Fruit fly (Drosophila melanogaster) whole organism, adult: ENCODE measurements around the gene tll.

Experiments used
- CG11617 ChIP-seq: fragments of 200-800 bp; sonication (Bioruptor generic); optimal IDR thresholded peaks from 2 replicates; lab custom pipeline; 2017; ENCODE audit warnings: mild to moderate bottlenecking, missing biosample characterization, missing genetic modification reagents, missing genetic modification characterization
- CG12768 ChIP-seq: fragments of 200-800 bp; sonication (Bioruptor generic); optimal IDR thresholded peaks from 2 replicates; lab custom pipeline; 2017; ENCODE audit warnings: missing biosample characterization, missing genetic modification characterization, mild to moderate bottlenecking, moderate library complexity, missing genetic modification reagents
- CG14711 ChIP-seq: fragments of 200-800 bp; sonication (Bioruptor generic); optimal IDR thresholded peaks from 2 replicates; lab custom pipeline; 2018; ENCODE audit warnings: missing biosample characterization, mild to moderate bottlenecking, missing genetic modification characterization, moderate library complexity
- CG1620 ChIP-seq: fragments of 200-800 bp; sonication (Bioruptor generic); optimal IDR thresholded peaks from 2 replicates; lab custom pipeline; 2016; ENCODE audit warnings: missing biosample characterization, missing genetic modification characterization
- CG33017 ChIP-seq: fragments of 200-800 bp; sonication (Bioruptor generic); optimal IDR thresholded peaks from 2 replicates; lab custom pipeline; 2018; ENCODE audit warnings: missing biosample characterization, mild to moderate bottlenecking, missing genetic modification characterization, moderate library complexity
- CG5204 ChIP-seq: fragments of 200-800 bp; sonication (Bioruptor generic); optimal IDR thresholded peaks from 2 replicates; lab custom pipeline; 2016; ENCODE audit warnings: missing biosample characterization, missing genetic modification characterization
- CG7101 ChIP-seq: fragments of 200-800 bp; sonication (Bioruptor generic); optimal IDR thresholded peaks from 2 replicates; lab custom pipeline; 2018; ENCODE audit warnings: missing biosample characterization, mild to moderate bottlenecking, missing genetic modification characterization, moderate library complexity
- Clk ChIP-seq: fragments of 200-800 bp; sonication (Bioruptor generic); optimal IDR thresholded peaks from 2 replicates; lab custom pipeline; 2017; ENCODE audit warnings: missing biosample characterization, missing genetic modification characterization
- Crg-1 ChIP-seq: fragments of 200-800 bp; sonication (Bioruptor generic); optimal IDR thresholded peaks from 2 replicates; lab custom pipeline; 2016; ENCODE audit warnings: missing biosample characterization, missing genetic modification characterization
- Hr96 ChIP-seq: fragments of 200-800 bp; sonication (Bioruptor generic); optimal IDR thresholded peaks from 2 replicates; lab custom pipeline; 2016; ENCODE audit warnings: missing biosample characterization, missing genetic modification characterization
- Mnt ChIP-seq: fragments of 200-800 bp; sonication (Bioruptor generic); optimal IDR thresholded peaks from 2 replicates; lab custom pipeline; 2016; ENCODE audit warnings: missing biosample characterization, mild to moderate bottlenecking, missing genetic modification characterization
- bab1 ChIP-seq: fragments of 200-800 bp; sonication (Bioruptor generic); optimal IDR thresholded peaks from 3 replicates; lab custom pipeline; 2019; ENCODE audit warnings: missing biosample characterization, mild to moderate bottlenecking, missing genetic modification characterization, moderate library complexity
- cic ChIP-seq: fragments of 200-800 bp; sonication (Bioruptor generic); optimal IDR thresholded peaks from 2 replicates; lab custom pipeline; 2017; ENCODE audit warnings: missing biosample characterization, mild to moderate bottlenecking, missing genetic modification characterization, moderate library complexity
- cnc ChIP-seq, 2 experiments: fragments of >200 bp; optimal IDR thresholded peaks; 2 replicates each; lab custom pipeline; 2017
- kay ChIP-seq: fragments of 200-800 bp; sonication (Bioruptor generic); peaks from one replicate; lab custom pipeline; 2016; ENCODE audit warnings: missing biosample characterization, missing genetic modification characterization, borderline replicate concordance
- ovo ChIP-seq: fragments of 200-800 bp; sonication (Bioruptor generic); optimal IDR thresholded peaks from 2 replicates; lab custom pipeline; 2016; ENCODE audit warnings: missing biosample characterization, missing genetic modification characterization
- pad ChIP-seq: fragments of 200-800 bp; sonication (Bioruptor generic); optimal IDR thresholded peaks from 3 replicates; lab custom pipeline; 2017; ENCODE audit warnings: missing biosample characterization, missing genetic modification characterization, mild to moderate bottlenecking, moderate library complexity, missing genetic modification reagents
- tj ChIP-seq: fragments of 200-800 bp; sonication (Bioruptor generic); optimal IDR thresholded peaks from 3 replicates; lab custom pipeline; 2017; ENCODE audit warnings: missing biosample characterization, mild to moderate bottlenecking, missing genetic modification characterization, moderate library complexity
- toe ChIP-seq: fragments of 200-800 bp; sonication (Bioruptor generic); optimal IDR thresholded peaks from 2 replicates; lab custom pipeline; 2016; ENCODE audit warnings: missing biosample characterization, missing genetic modification characterization

tll gene

DNA sequence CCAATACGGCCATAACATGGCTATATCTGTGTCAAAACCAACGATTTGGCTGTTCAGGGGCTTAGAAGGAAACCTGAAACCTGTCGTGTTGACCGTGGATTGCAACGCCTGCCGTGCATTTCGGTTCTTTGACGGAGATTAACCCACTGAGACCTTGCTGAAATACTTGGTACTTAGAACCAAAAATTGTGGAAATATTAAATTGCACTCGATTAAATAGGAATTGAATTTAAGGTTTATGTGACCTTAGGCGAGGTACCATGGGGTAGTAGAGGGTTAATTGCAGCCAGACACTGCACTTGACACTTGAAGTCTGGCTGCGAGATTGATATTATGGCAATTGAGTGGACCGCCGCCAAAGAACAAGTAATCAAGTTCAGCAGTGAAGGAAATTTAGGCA, 37.9 kb downstream of the tll start:
- TF ChIP-seq kay (GFP tag; lab: Kevin White, UChicago): peak; percentile 74
- TF ChIP-seq tj: no peak

DNA sequence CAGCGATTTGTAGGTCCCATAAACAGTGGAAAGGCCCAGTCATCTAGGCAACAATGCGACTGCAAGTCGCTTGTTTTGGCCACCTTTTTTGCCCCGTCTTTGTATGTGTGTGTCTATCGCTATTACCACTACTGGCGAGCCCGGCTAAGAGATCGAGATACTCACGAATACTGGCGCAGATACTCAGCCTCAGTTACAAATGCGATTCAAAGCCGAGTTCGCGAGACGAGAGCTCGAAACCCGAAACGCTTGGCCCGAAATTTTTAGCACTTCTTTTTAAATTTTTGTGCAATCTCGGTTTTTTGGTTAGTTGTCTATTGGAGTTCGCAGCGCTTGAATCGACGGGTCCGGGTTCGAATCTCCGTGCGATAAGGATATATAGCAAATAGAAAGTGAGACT, 41.6 kb downstream of the tll start, which contains the start of gene Cyp4c3:
Gene Cyp4c3, plus strand, starts transcription at position 301 of the 400 bp plus-strand sequence.
- TF ChIP-seq CG1620 (GFP tag; lab: Kevin White, UChicago): no peak
- TF ChIP-seq cic (GFP tag; lab: Kevin White, UChicago): no peak
- no peak for TF ChIP-seq cnc (optimal IDR thresholded peaks at IDR 0.05; lab: Kevin White, UChicago)
- no peak for TF ChIP-seq CG12768 (GFP tag; lab: Kevin White, UChicago)
- TF ChIP-seq CG7101 (tag; lab: Kevin White, UChicago): no peak
- TF ChIP-seq CG14711 (tag; lab: Kevin White, UChicago): no peak
- no peak for TF ChIP-seq Clk
- no peak for TF ChIP-seq Crg-1
- no peak for TF ChIP-seq bab1 (GFP tag; lab: Kevin White, UChicago)
- TF ChIP-seq pad (GFP tag; lab: Kevin White, UChicago): no peak
- no peak for TF ChIP-seq CG11617 (GFP tag; lab: Kevin White, UChicago)
- TF ChIP-seq ovo (GFP tag; lab: Kevin White, UChicago): no peak
- no peak for TF ChIP-seq toe (GFP tag; lab: Kevin White, UChicago)
- no peak for TF ChIP-seq CG33017 (tag; lab: Kevin White, UChicago)
- no peak for TF ChIP-seq Mnt

DNA sequence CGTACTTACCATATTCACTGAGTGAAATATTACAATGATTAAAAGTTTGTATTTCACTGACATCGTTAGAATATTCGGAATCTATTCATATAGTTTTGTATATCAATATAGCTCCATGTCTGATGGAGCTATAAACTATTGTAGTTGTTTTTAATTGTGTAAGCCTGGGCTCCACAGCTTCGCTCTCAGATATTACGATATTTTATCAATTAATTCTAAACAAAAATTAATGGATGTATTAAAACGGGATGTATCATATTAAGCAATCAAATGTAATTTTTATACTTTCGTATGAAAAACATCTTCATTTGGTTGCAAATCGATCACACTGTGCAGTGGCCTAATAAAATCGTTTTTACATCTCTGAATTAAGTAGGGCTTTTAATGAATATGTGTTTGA, 49.9 kb downstream of the tll start, which contains the start of gene CG33483:
Gene CG33483, minus strand, starts transcription at position 101 of the 400 bp plus-strand sequence.
- no peak for TF ChIP-seq CG5204 (GFP tag; lab: Kevin White, UChicago)
- TF ChIP-seq pad (GFP tag; lab: Kevin White, UChicago): no peak
- TF ChIP-seq CG11617 (GFP tag; lab: Kevin White, UChicago): no peak
- TF ChIP-seq Mnt: no peak
- TF ChIP-seq Clk: no peak
- no peak for TF ChIP-seq cic (GFP tag; lab: Kevin White, UChicago)
- no peak for TF ChIP-seq CG7101 (tag; lab: Kevin White, UChicago)
- no peak for TF ChIP-seq Hr96 (GFP tag; lab: Kevin White, UChicago)
- TF ChIP-seq CG14711 (tag; lab: Kevin White, UChicago): no peak
- TF ChIP-seq toe (GFP tag; lab: Kevin White, UChicago): no peak
- TF ChIP-seq ovo (GFP tag; lab: Kevin White, UChicago): no peak
- TF ChIP-seq Crg-1: no peak
- no peak for TF ChIP-seq CG33017 (tag; lab: Kevin White, UChicago)
- TF ChIP-seq CG12768 (GFP tag; lab: Kevin White, UChicago): no peak

DNA sequence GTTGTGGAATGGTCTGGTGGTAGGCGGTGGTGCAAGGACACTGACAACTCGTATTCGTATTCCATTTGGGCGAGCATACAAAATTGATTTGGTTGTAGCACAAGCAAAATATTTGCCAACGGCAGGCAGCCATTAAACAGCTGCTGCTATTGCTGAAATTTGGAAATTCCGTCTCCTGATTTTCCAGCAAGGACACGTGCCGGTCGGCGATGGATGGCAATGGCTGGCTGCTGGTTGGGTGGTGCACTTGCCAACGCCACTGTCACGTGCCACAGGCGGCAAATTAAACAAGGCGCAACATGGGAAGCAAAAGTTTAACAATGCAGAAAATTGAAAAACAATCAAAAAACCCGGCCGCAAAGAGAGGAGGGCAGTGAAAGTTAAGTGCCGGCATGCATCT, 51.9 kb downstream of the tll start:
- TF ChIP-seq CG5204 (GFP tag; lab: Kevin White, UChicago) (no peak), ovo (GFP tag; lab: Kevin White, UChicago) (no peak), Clk (no peak), CG33017 (tag; lab: Kevin White, UChicago) (no peak), CG1620 (GFP tag; lab: Kevin White, UChicago) (no peak), toe (GFP tag; lab: Kevin White, UChicago) (no peak), tj (no peak), pad (GFP tag; lab: Kevin White, UChicago) (no peak), CG11617 (GFP tag; lab: Kevin White, UChicago) (no peak), cic (GFP tag; lab: Kevin White, UChicago) (no peak), CG7101 (tag; lab: Kevin White, UChicago) (no peak), Mnt (no peak), bab1 (GFP tag; lab: Kevin White, UChicago) (no peak), Crg-1 (no peak), Hr96 (GFP tag; lab: Kevin White, UChicago) (no peak), CG12768 (GFP tag; lab: Kevin White, UChicago) (no peak)
